Fruit fly (Drosophila melanogaster) whole organism, prepupa: Measurements from ENCODE around the gene IleRS-m.

Experiments
- CG10631 ChIP-seq: fragments of 200-800 bp; sonication (Bioruptor generic); optimal IDR thresholded peaks from 2 replicates; lab custom pipeline; 2016; ENCODE audit warnings: missing biosample characterization, missing genetic modification characterization
- CG1621 ChIP-seq: fragments of 200-800 bp; sonication (Bioruptor generic); optimal IDR thresholded peaks from 3 replicates; lab custom pipeline; 2018; ENCODE audit warnings: missing biosample characterization, mild to moderate bottlenecking, missing genetic modification characterization
- CG6808 ChIP-seq: fragments of 200-800 bp; sonication (Bioruptor generic); optimal IDR thresholded peaks from 3 replicates; lab custom pipeline; 2017; ENCODE audit warnings: missing biosample characterization, missing genetic modification characterization, mild to moderate bottlenecking, moderate library complexity, missing genetic modification reagents

- TF ChIP-seq CG1621 (tag; lab: Kevin White, UChicago), result no peak
- no peak for TF ChIP-seq CG6808 (GFP tag; lab: Kevin White, UChicago)
- no peak for TF ChIP-seq CG10631
Measured at dm6 chr3L:16145282-16145681, 45.2 kb downstream of the IleRS-m start.
